Fruit fly (Drosophila melanogaster): Measurements from ENCODE around the gene CG8578.

CG8578 gene

dm6 chrX:15860479-15860878, 16.2 kb downstream of the CG8578 start (continued):
- TF ChIP-seq CG8632 (GFP tag; optimal IDR thresholded peaks at IDR 0.05) (peak; percentile 36), Smox (GFP tag; optimal IDR thresholded peaks at IDR 0.05) (no peak), Gug (GFP tag; IDR thresholded peaks at IDR 0.05) (peak; percentile 43), dac (GFP tag; optimal IDR thresholded peaks at IDR 0.05) (peak; percentile 40), CG16779 (tag; optimal IDR thresholded peaks at IDR 0.05) (peak; percentile 70), dsx (GFP tag; optimal IDR thresholded peaks at IDR 0.05; ENCODE audit: poor library complexity, severe bottlenecking) (peak; percentile 62), salr (GFP tag; optimal IDR thresholded peaks at IDR 0.05) (peak in 1 of 2 experiments; percentile 45), fkh (GFP tag; optimal IDR thresholded peaks at IDR 0.05) (peak; percentile 24), CG15336 (GFP tag; IDR thresholded peaks at IDR 0.05) (peak; percentile 56), pdm3 (GFP tag; optimal IDR thresholded peaks at IDR 0.05) (peak; percentile 26)

- TF ChIP-seq CG8632 (GFP tag; optimal IDR thresholded peaks at IDR 0.05) (no peak), Eip78C (GFP tag) (peak; percentile 3)
Measured at dm6 chrX:15866032-15866431, 21.8 kb downstream of the CG8578 start.

- TF ChIP-seq salr (GFP tag; optimal IDR thresholded peaks at IDR 0.05) (no peak), dsx (GFP tag; optimal IDR thresholded peaks at IDR 0.05; ENCODE audit: poor library complexity, severe bottlenecking) (peak; percentile 50), fd85E (GFP tag; optimal IDR thresholded peaks at IDR 0.05) (no peak), fkh (GFP tag; optimal IDR thresholded peaks at IDR 0.05) (peak; percentile 2), CG11762 (GFP tag; optimal IDR thresholded peaks at IDR 0.05; ENCODE audit: insufficient read depth) (no peak), dac (GFP tag; optimal IDR thresholded peaks at IDR 0.05) (no peak), CG11902 (GFP tag; optimal IDR thresholded peaks at IDR 0.05) (no peak), Eip93F (GFP tag; optimal IDR thresholded peaks at IDR 0.05) (peak; percentile 22), CG8319 (GFP tag; optimal IDR thresholded peaks at IDR 0.05) (no peak), CG10669 (GFP tag; optimal IDR thresholded peaks at IDR 0.05) (no peak), fd59A (GFP tag; optimal IDR thresholded peaks at IDR 0.05) (no peak), CG4318 (GFP tag; optimal IDR thresholded peaks at IDR 0.05) (no peak), CG6792 (GFP tag; optimal IDR thresholded peaks at IDR 0.05) (no peak), esn (GFP tag; optimal IDR thresholded peaks at IDR 0.05) (no peak), CG8632 (GFP tag; optimal IDR thresholded peaks at IDR 0.05) (no peak)
Measured at dm6 chrX:15866799-15867412, 22.6 kb downstream of the CG8578 start.

- TF ChIP-seq acj6 (GFP tag; optimal IDR thresholded peaks at IDR 0.05) = peak; percentile 99
- TF ChIP-seq cyc (GFP tag; optimal IDR thresholded peaks at IDR 0.05) = peak; percentile 99
- TF ChIP-seq CG6792 (GFP tag; optimal IDR thresholded peaks at IDR 0.05) = peak; percentile 100
- peak; percentile 99 for TF ChIP-seq CG16779 (tag; optimal IDR thresholded peaks at IDR 0.05)
- peak; percentile 100 for TF ChIP-seq ss (GFP tag; optimal IDR thresholded peaks at IDR 0.05)
- TF ChIP-seq CG8119 (GFP tag; IDR thresholded peaks at IDR 0.05) = peak; percentile 100
- peak; percentile 100 for TF ChIP-seq Met (GFP tag; optimal IDR thresholded peaks at IDR 0.05)
- TF ChIP-seq OdsH (GFP tag; optimal IDR thresholded peaks at IDR 0.05) = peak; percentile 99
- TF ChIP-seq eg (GFP tag; IDR thresholded peaks at IDR 0.05) = peak; percentile 100
- TF ChIP-seq Sox15 (GFP tag; optimal IDR thresholded peaks at IDR 0.05) = peak; percentile 97
- peak; percentile 98 for TF ChIP-seq CG31627 (GFP tag; optimal IDR thresholded peaks at IDR 0.05)
- TF ChIP-seq CG9139 (GFP tag; optimal IDR thresholded peaks at IDR 0.05) = peak; percentile 99
- TF ChIP-seq Ets96B (tag; optimal IDR thresholded peaks at IDR 0.05) = peak; percentile 100
- peak; percentile 96 for TF ChIP-seq fkh (GFP tag; optimal IDR thresholded peaks at IDR 0.05)
- TF ChIP-seq CG10631 (GFP tag; optimal IDR thresholded peaks at IDR 0.05) = peak; percentile 99
- peak; percentile 95 for TF ChIP-seq dac (GFP tag; optimal IDR thresholded peaks at IDR 0.05)
- peak; percentile 99 for TF ChIP-seq achi (GFP tag; optimal IDR thresholded peaks at IDR 0.05)
- TF ChIP-seq svp (GFP tag) = peak; percentile 100
- peak; percentile 99 for TF ChIP-seq Hr4 (GFP tag; optimal IDR thresholded peaks at IDR 0.05)
- peak; percentile 100 for TF ChIP-seq Eip93F (GFP tag; optimal IDR thresholded peaks at IDR 0.05)
- TF ChIP-seq vri (GFP tag; optimal IDR thresholded peaks at IDR 0.05) = peak; percentile 100
- TF ChIP-seq Sox14 (GFP tag; optimal IDR thresholded peaks at IDR 0.05) = peak; percentile 99
- TF ChIP-seq Eip75B (GFP tag; optimal IDR thresholded peaks at IDR 0.05) = peak; percentile 99
- TF ChIP-seq net (GFP tag; optimal IDR thresholded peaks at IDR 0.05) = peak; percentile 100
- peak; percentile 99 for TF ChIP-seq Gug (GFP tag; IDR thresholded peaks at IDR 0.05)
- TF ChIP-seq fd59A (GFP tag; optimal IDR thresholded peaks at IDR 0.05) = peak; percentile 98
- peak; percentile 100 for TF ChIP-seq CG34406 (GFP tag; optimal IDR thresholded peaks at IDR 0.05)
- TF ChIP-seq lz (GFP tag; optimal IDR thresholded peaks at IDR 0.05) = peak; percentile 99
- TF ChIP-seq CG11762 (GFP tag; optimal IDR thresholded peaks at IDR 0.05; ENCODE audit: insufficient read depth) = peak; percentile 99
- peak; percentile 100 for TF ChIP-seq CG3032 (tag; optimal IDR thresholded peaks at IDR 0.05)
- peak; percentile 96 for TF ChIP-seq CG4318 (GFP tag; optimal IDR thresholded peaks at IDR 0.05)
- peak; percentile 97 to 99 for TF ChIP-seq salr (GFP tag; optimal IDR thresholded peaks at IDR 0.05)
Measured at dm6 chrX:15867863-15868262, 23.6 kb downstream of the CG8578 start, which contains the start of gene Gapdh2. Gene Gapdh2, plus strand, starts transcription at chrX:15868145.

All from whole organism, prepupa.